Fruit fly (Drosophila melanogaster) S2 (cell line): ENCODE measurements around the gene CG4829.

Experiments used
- CG8478 ChIP-seq: fragments of >200 bp; optimal IDR thresholded peaks from 2 replicates; lab custom pipeline; 2018
- CTCF ChIP-seq, 2 experiments: fragments of >200 bp; optimal IDR thresholded peaks; 2 replicates each; lab custom pipeline; 2018

DNA sequence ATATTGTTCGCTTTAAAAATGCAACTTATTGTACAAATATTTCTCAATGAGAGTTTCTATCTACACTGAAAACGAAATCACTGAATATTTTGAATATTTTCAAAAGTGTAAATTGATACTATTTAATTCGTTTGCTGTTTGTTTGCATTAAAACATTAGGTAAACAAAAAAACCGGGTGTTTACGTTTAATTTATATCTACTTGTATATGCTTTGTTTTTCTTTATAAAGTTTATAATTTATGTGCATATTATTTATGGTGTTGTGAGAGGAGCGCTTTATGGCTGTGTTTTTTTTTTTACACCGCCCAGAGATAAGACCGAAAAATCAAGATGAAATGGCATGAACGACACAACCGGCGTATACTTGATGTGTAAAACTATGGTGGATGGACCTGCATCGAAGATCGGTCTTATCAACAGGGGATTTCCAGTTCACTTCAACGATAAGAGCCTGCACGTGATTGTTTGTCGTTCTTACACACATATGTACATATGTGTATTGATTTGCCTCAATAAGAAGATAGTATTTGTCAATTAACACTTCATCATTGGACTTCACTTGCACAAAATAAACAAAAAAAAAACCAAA is 18.0 kb downstream of the CG4829 start:
- TF ChIP-seq CTCF (optimal IDR thresholded peaks at IDR 0.05; lab: Kevin White, UChicago) (no peak), CG8478 (lab: Kevin White, UChicago) (no peak)
